Fruit fly (Drosophila melanogaster): ENCODE data around the gene CG18641.
A peak's percentile ranks its signal among the peaks of the same experiment; 100 is the strongest.

Gene CG18641

dm6 chr2L:2399897-2400296, 15.2 kb downstream of the CG18641 start, which contains the start of gene VGlut:
TSS of gene VGlut (plus strand) at chr2L:2400295.
- TF ChIP-seq esn (GFP tag; optimal IDR thresholded peaks at IDR 0.05) (no peak), CG6276 (GFP tag; optimal IDR thresholded peaks at IDR 0.05) (no peak), OdsH (GFP tag; optimal IDR thresholded peaks at IDR 0.05) (no peak), Hr38 (GFP tag; optimal IDR thresholded peaks at IDR 0.05) (no peak), CG6163 (GFP tag; IDR thresholded peaks at IDR 0.05) (no peak), topi (GFP tag; optimal IDR thresholded peaks at IDR 0.05) (no peak), lz (GFP tag; optimal IDR thresholded peaks at IDR 0.05) (no peak), Sox102F (GFP tag; optimal IDR thresholded peaks at IDR 0.05) (no peak), Blimp-1 (GFP tag; optimal IDR thresholded peaks at IDR 0.05) (no peak), achi (GFP tag; optimal IDR thresholded peaks at IDR 0.05) (no peak), CG9139 (GFP tag; optimal IDR thresholded peaks at IDR 0.05) (no peak), CG31627 (GFP tag; optimal IDR thresholded peaks at IDR 0.05) (no peak), CG3032 (tag; optimal IDR thresholded peaks at IDR 0.05) (no peak), CG3919 (GFP tag; optimal IDR thresholded peaks at IDR 0.05) (no peak)

DNA sequence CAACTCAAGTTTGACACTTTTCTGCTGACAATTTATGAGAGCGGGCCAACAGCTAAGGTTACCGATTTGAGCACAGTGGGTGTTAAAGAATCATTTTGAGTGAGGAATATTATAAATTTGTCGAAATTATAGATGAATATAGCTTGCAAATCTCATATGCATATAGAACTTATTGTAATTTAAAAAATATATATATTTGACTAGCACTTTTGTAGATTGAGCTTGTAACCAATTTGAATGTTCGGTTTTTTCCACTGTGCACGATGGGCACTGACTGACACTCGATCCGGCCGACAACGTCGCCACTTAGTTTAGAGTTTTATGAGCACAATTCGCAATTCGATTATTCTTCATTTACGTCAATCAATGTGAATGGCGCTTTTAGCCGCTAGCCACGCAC, 16.7 kb downstream of the CG18641 start:
- peak; percentile 55 for TF ChIP-seq svp (GFP tag)
- TF ChIP-seq CG10631 (GFP tag; optimal IDR thresholded peaks at IDR 0.05): peak; percentile 8
- TF ChIP-seq esn (GFP tag; optimal IDR thresholded peaks at IDR 0.05): no peak

DNA sequence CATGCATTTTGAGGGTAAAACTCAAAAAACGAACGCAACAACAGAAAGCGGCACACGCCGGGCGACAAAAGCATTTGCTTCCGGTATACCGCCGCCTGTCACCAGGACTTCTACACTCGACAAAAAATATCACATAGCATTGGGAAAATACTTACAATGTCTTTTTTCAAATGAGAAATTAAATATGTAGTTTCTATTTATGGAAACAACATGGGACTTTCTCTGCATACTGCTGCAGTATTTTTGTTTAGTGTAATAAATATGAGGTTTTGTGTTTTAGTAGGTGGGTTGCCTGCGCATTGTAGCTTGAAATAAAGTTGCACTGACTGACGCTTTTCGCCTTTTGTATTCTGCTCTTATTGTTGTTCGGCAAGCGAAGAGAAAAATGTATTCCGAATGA, 18.0 kb downstream of the CG18641 start:
- TF ChIP-seq Met (GFP tag; optimal IDR thresholded peaks at IDR 0.05) (peak; percentile 9), Smox (GFP tag; optimal IDR thresholded peaks at IDR 0.05) (peak; percentile 26), eg (GFP tag; IDR thresholded peaks at IDR 0.05) (no peak), CG10631 (GFP tag; optimal IDR thresholded peaks at IDR 0.05) (peak; percentile 4), net (GFP tag; optimal IDR thresholded peaks at IDR 0.05) (no peak), Eip78C (GFP tag) (peak; percentile 57), fd85E (GFP tag; optimal IDR thresholded peaks at IDR 0.05) (no peak), svp (GFP tag) (peak; percentile 39), Sox102F (GFP tag; optimal IDR thresholded peaks at IDR 0.05) (no peak), lz (GFP tag; optimal IDR thresholded peaks at IDR 0.05) (peak; percentile 2), Sox14 (GFP tag; optimal IDR thresholded peaks at IDR 0.05) (no peak), CG4318 (GFP tag; optimal IDR thresholded peaks at IDR 0.05) (no peak), CG6163 (GFP tag; IDR thresholded peaks at IDR 0.05) (peak; percentile 57; the same call in 1 of the 3 replicates), CG15336 (GFP tag; IDR thresholded peaks at IDR 0.05) (no peak), Blimp-1 (GFP tag; optimal IDR thresholded peaks at IDR 0.05) (no peak), CG10669 (GFP tag; optimal IDR thresholded peaks at IDR 0.05) (peak; percentile 6), topi (GFP tag; optimal IDR thresholded peaks at IDR 0.05) (peak; percentile 24), CG6276 (GFP tag; optimal IDR thresholded peaks at IDR 0.05) (no peak), OdsH (GFP tag; optimal IDR thresholded peaks at IDR 0.05) (no peak), CG31627 (GFP tag; optimal IDR thresholded peaks at IDR 0.05) (peak; percentile 8), cyc (GFP tag; optimal IDR thresholded peaks at IDR 0.05) (peak; percentile 19)

- TF ChIP-seq svp (GFP tag) (peak; percentile 51), CG11902 (GFP tag; optimal IDR thresholded peaks at IDR 0.05) (no peak), eg (GFP tag; IDR thresholded peaks at IDR 0.05) (no peak), Eip78C (GFP tag) (peak; percentile 38), Hr38 (GFP tag; optimal IDR thresholded peaks at IDR 0.05) (no peak), dac (GFP tag; optimal IDR thresholded peaks at IDR 0.05) (no peak)
Observed at dm6 chr2L:2394872-2395271, 20.2 kb downstream of the CG18641 start.

dm6 chr2L:2391321-2391720, 23.8 kb downstream of the CG18641 start, which contains the start of gene CG46448:
TSS of gene CG46448 (plus strand) at chr2L:2391660.
- TF ChIP-seq eg (GFP tag; IDR thresholded peaks at IDR 0.05) (no peak), CG11762 (GFP tag; optimal IDR thresholded peaks at IDR 0.05; ENCODE audit: insufficient read depth) (no peak), CG32006 (GFP tag; optimal IDR thresholded peaks at IDR 0.05) (no peak), CG6276 (GFP tag; optimal IDR thresholded peaks at IDR 0.05) (no peak), salr (GFP tag; optimal IDR thresholded peaks at IDR 0.05) (no peak), Hr38 (GFP tag; optimal IDR thresholded peaks at IDR 0.05) (no peak), svp (GFP tag) (no peak), Hr4 (GFP tag; optimal IDR thresholded peaks at IDR 0.05) (no peak), CG3919 (GFP tag; optimal IDR thresholded peaks at IDR 0.05) (no peak), Met (GFP tag; optimal IDR thresholded peaks at IDR 0.05) (no peak), Eip75B (GFP tag; optimal IDR thresholded peaks at IDR 0.05) (no peak), CG8632 (GFP tag; optimal IDR thresholded peaks at IDR 0.05) (no peak), Sox15 (GFP tag; optimal IDR thresholded peaks at IDR 0.05) (no peak), CG11294 (GFP tag; IDR thresholded peaks at IDR 0.05) (no peak)
